Fruit fly (Drosophila melanogaster) whole organism, embryonic: Measurements from ENCODE around the gene CG5225.

ENCODE experiments used
- B-H2 ChIP-seq: fragments of 200-800 bp; sonication (Bioruptor generic); optimal IDR thresholded peaks from 2 replicates; lab custom pipeline; 2018; ENCODE audit warnings: missing biosample characterization, mild to moderate bottlenecking, missing genetic modification characterization
- CG10462 ChIP-seq: fragments of 200-800 bp; sonication (Bioruptor generic); optimal IDR thresholded peaks from 2 replicates; lab custom pipeline; 2016; ENCODE audit warnings: missing biosample characterization, missing genetic modification characterization
- CG10543 ChIP-seq: fragments of 200-800 bp; sonication (Bioruptor generic); optimal IDR thresholded peaks from 3 replicates; lab custom pipeline; 2017; ENCODE audit warnings: missing biosample characterization, mild to moderate bottlenecking, missing genetic modification characterization, moderate library complexity
- CG11456 ChIP-seq: fragments of 200-800 bp; sonication (Bioruptor generic); IDR thresholded peaks from 3 replicates; pipeline ENCODE4 v1.3.6; 2022; ENCODE audit warnings: missing biosample characterization, missing genetic modification characterization
- CG11723 ChIP-seq: fragments of 200-800 bp; sonication (Bioruptor generic); optimal IDR thresholded peaks from 2 replicates; lab custom pipeline; 2017; ENCODE audit warnings: missing biosample characterization, mild to moderate bottlenecking, missing genetic modification characterization
- CG13123 ChIP-seq: fragments of 200-800 bp; sonication (Bioruptor generic); optimal IDR thresholded peaks from 2 replicates; lab custom pipeline; 2016; ENCODE audit warnings: missing biosample characterization, missing genetic modification characterization
- CG13287 ChIP-seq: fragments of 200-800 bp; sonication (Bioruptor generic); IDR thresholded peaks from 2 replicates; pipeline ENCODE4 v1.3.6; 2022; ENCODE audit warnings: missing biosample characterization, missing genetic modification characterization; ENCODE audit not compliant: partially characterized antibody
- CG13894 ChIP-seq: fragments of 200-800 bp; sonication (Bioruptor generic); optimal IDR thresholded peaks from 3 replicates; lab custom pipeline; 2018; ENCODE audit warnings: missing biosample characterization, mild to moderate bottlenecking, missing genetic modification characterization, moderate library complexity
- CG15269 ChIP-seq: fragments of 200-800 bp; sonication (Bioruptor generic); optimal IDR thresholded peaks from 2 replicates; lab custom pipeline; 2018; ENCODE audit warnings: missing biosample characterization, mild to moderate bottlenecking, missing genetic modification characterization, moderate library complexity
- CG31365 ChIP-seq: fragments of 200-800 bp; sonication (Bioruptor generic); optimal IDR thresholded peaks from 2 replicates; lab custom pipeline; 2018; ENCODE audit warnings: missing biosample characterization, mild to moderate bottlenecking, missing genetic modification characterization
- CG32767 ChIP-seq: fragments of 200-800 bp; sonication (Bioruptor generic); IDR thresholded peaks from 2 replicates; pipeline ENCODE4 v1.3.6; 2022; ENCODE audit warnings: missing biosample characterization, missing genetic modification characterization
- CG3838 ChIP-seq: fragments of 200-800 bp; sonication (Bioruptor generic); optimal IDR thresholded peaks from 3 replicates; lab custom pipeline; 2016; ENCODE audit warnings: missing biosample characterization, missing genetic modification characterization
- CG4617 ChIP-seq: fragments of 200-800 bp; sonication (Bioruptor generic); optimal IDR thresholded peaks from 3 replicates; lab custom pipeline; 2016; ENCODE audit warnings: missing biosample characterization, missing genetic modification characterization, borderline replicate concordance
- CG4854 ChIP-seq: fragments of 200-800 bp; sonication (Bioruptor generic); optimal IDR thresholded peaks from 2 replicates; lab custom pipeline; 2016; ENCODE audit warnings: missing biosample characterization, missing genetic modification characterization, inconsistent platforms
- CG5180 ChIP-seq: fragments of 200-800 bp; sonication (Bioruptor generic); optimal IDR thresholded peaks from 3 replicates; lab custom pipeline; 2017; ENCODE audit warnings: missing biosample characterization, missing genetic modification characterization, mild to moderate bottlenecking, moderate library complexity, missing genetic modification reagents
- CG7372 ChIP-seq: fragments of 200-800 bp; sonication (Bioruptor generic); IDR thresholded peaks from 2 replicates; pipeline ENCODE4 v1.3.6; 2022; ENCODE audit warnings: missing biosample characterization, missing genetic modification characterization
- Deaf1 ChIP-seq: fragments of 200-800 bp; optimal IDR thresholded peaks from 3 replicates; lab custom pipeline; 2019; ENCODE audit warnings: missing biosample characterization, mild to moderate bottlenecking, missing genetic modification characterization, moderate library complexity
- Dek ChIP-seq: fragments of 200-800 bp; sonication (Bioruptor generic); optimal IDR thresholded peaks from 3 replicates; lab custom pipeline; 2019; ENCODE audit warnings: missing biosample characterization, mild to moderate bottlenecking, missing genetic modification characterization, moderate library complexity
- Dfd ChIP-seq, 2 experiments: fragments of >200 bp; optimal IDR thresholded peaks; 2 replicates each; lab custom pipeline; 2017; ENCODE audit warnings: missing biosample characterization in 2 of 2, missing genetic modification characterization in 2 of 2
- Eip74EF ChIP-seq, 2 experiments: fragments of 200-800 bp in 1 of 2; fragments of >200 bp in 1 of 2; sonication (Bioruptor generic) in 1 of 2; optimal IDR thresholded peaks; 2 replicates each; lab custom pipeline; 2017 to 2019; ENCODE audit warnings: missing biosample characterization in 2 of 2, missing genetic modification characterization in 2 of 2, mild to moderate bottlenecking in 1 of 2, moderate library complexity in 1 of 2
- HLH54F ChIP-seq: fragments of 200-800 bp; sonication (Bioruptor generic); optimal IDR thresholded peaks from 3 replicates; lab custom pipeline; 2016; ENCODE audit warnings: missing biosample characterization, missing genetic modification characterization
- Hand ChIP-seq: fragments of 200-800 bp; sonication (Bioruptor generic); optimal IDR thresholded peaks from 2 replicates; lab custom pipeline; 2017; ENCODE audit warnings: mild to moderate bottlenecking, missing biosample characterization, missing genetic modification reagents, missing genetic modification characterization
- Mad ChIP-seq: fragments of 200-800 bp; sonication (Bioruptor generic); optimal IDR thresholded peaks from 2 replicates; lab custom pipeline; 2016; ENCODE audit warnings: missing biosample characterization, missing genetic modification characterization
- Xbp1 ChIP-seq: fragments of 200-800 bp; sonication (Bioruptor generic); optimal IDR thresholded peaks from 3 replicates; lab custom pipeline; 2016; ENCODE audit warnings: missing biosample characterization, mild to moderate bottlenecking, missing genetic modification characterization
- abd-A ChIP-seq: fragments of 200-800 bp; sonication (Bioruptor generic); optimal IDR thresholded peaks from 3 replicates; lab custom pipeline; 2019; ENCODE audit warnings: missing biosample characterization, mild to moderate bottlenecking, missing genetic modification characterization, moderate library complexity
- bsh ChIP-seq, 2 experiments: fragments of 200-800 bp; sonication (Bioruptor generic); optimal IDR thresholded peaks; 2 replicates each; lab custom pipeline; 2017 to 2018; ENCODE audit warnings: mild to moderate bottlenecking in 2 of 2, missing biosample characterization in 2 of 2, missing genetic modification characterization in 2 of 2, moderate library complexity in 1 of 2
- ci ChIP-seq: fragments of 200-800 bp; sonication (Bioruptor generic); IDR thresholded peaks from 3 replicates; pipeline ENCODE4 v1.3.6; 2022; ENCODE audit warnings: missing biosample characterization, missing genetic modification characterization
- da ChIP-seq: fragments of 200-800 bp; sonication (Bioruptor generic); optimal IDR thresholded peaks from 2 replicates; lab custom pipeline; 2016; ENCODE audit warnings: missing biosample characterization, missing genetic modification characterization
- emc ChIP-seq: fragments of 200-800 bp; sonication (Bioruptor generic); optimal IDR thresholded peaks from 2 replicates; lab custom pipeline; 2016; ENCODE audit warnings: missing biosample characterization, missing genetic modification characterization
- fd96Cb ChIP-seq: fragments of 200-800 bp; sonication (Bioruptor generic); optimal IDR thresholded peaks from 2 replicates; lab custom pipeline; 2018; ENCODE audit warnings: missing biosample characterization, mild to moderate bottlenecking, missing genetic modification characterization, moderate library complexity
- gce ChIP-seq: fragments of 200-800 bp; sonication (Bioruptor generic); IDR thresholded peaks from 3 replicates; pipeline ENCODE4 v1.3.6; 2022; ENCODE audit warnings: missing biosample characterization, missing genetic modification characterization
- gem ChIP-seq: fragments of 200-800 bp; sonication (Bioruptor generic); optimal IDR thresholded peaks from 2 replicates; lab custom pipeline; 2019; ENCODE audit warnings: missing biosample characterization, mild to moderate bottlenecking, missing genetic modification characterization, moderate library complexity
- grau ChIP-seq: fragments of 200-800 bp; optimal IDR thresholded peaks from 3 replicates; lab custom pipeline; 2019; ENCODE audit warnings: missing biosample characterization, mild to moderate bottlenecking, missing genetic modification characterization, moderate library complexity
- hkb ChIP-seq, 2 experiments: fragments of 200-800 bp in 1 of 2; fragments of >200 bp in 1 of 2; sonication (Bioruptor generic) in 1 of 2; IDR thresholded peaks in 1 of 2; optimal IDR thresholded peaks in 1 of 2; 2 replicates each; pipeline versions ENCODE4 v1.3.6 to Lab custom; 2017 to 2022; ENCODE audit warnings: missing biosample characterization in 1 of 2, missing genetic modification characterization in 1 of 2
- kah ChIP-seq: fragments of 200-800 bp; sonication (Bioruptor generic); optimal IDR thresholded peaks from 2 replicates; lab custom pipeline; 2018; ENCODE audit warnings: missing biosample characterization, mild to moderate bottlenecking, missing genetic modification characterization
- kni ChIP-seq: fragments of 200-800 bp; sonication (Bioruptor generic); optimal IDR thresholded peaks from 3 replicates; lab custom pipeline; 2017; ENCODE audit warnings: mild to moderate bottlenecking, missing biosample characterization, missing genetic modification reagents, missing genetic modification characterization
- lmd ChIP-seq: fragments of 200-800 bp; sonication (Bioruptor generic); IDR thresholded peaks from 2 replicates; pipeline ENCODE4 v1.3.6; 2022; ENCODE audit warnings: missing biosample characterization, missing genetic modification characterization
- mam ChIP-seq: fragments of 200-800 bp; sonication (Bioruptor generic); optimal IDR thresholded peaks from 3 replicates; lab custom pipeline; 2016; ENCODE audit warnings: missing biosample characterization, missing genetic modification characterization
- odd ChIP-seq: fragments of 200-800 bp; sonication (Bioruptor generic); optimal IDR thresholded peaks from 2 replicates; lab custom pipeline; 2017; ENCODE audit warnings: missing biosample characterization, mild to moderate bottlenecking, missing genetic modification characterization
- phol ChIP-seq: fragments of 200-800 bp; sonication (Bioruptor generic); optimal IDR thresholded peaks from 3 replicates; lab custom pipeline; 2018; ENCODE audit warnings: missing biosample characterization, mild to moderate bottlenecking, missing genetic modification characterization, moderate library complexity
- prd ChIP-seq, 3 experiments: fragments of >200 bp in 2 of 3; fragments of 200-800 bp in 1 of 3; sonication (Bioruptor generic) in 1 of 3; optimal IDR thresholded peaks in 2 of 3; IDR thresholded peaks in 1 of 3; 2 replicates in 2 of 3; 3 replicates in 1 of 3; pipeline versions ENCODE4 v1.3.6 to Lab custom; 2017 to 2022; ENCODE audit warnings: missing biosample characterization in 1 of 3, missing genetic modification characterization in 1 of 3
- ro ChIP-seq: fragments of 200-800 bp; sonication (Bioruptor generic); IDR thresholded peaks from 2 replicates; pipeline ENCODE4 v1.3.6; 2022; ENCODE audit warnings: missing biosample characterization, missing genetic modification characterization
- sd ChIP-seq: fragments of 200-800 bp; sonication (Bioruptor generic); optimal IDR thresholded peaks from 3 replicates; lab custom pipeline; 2018; ENCODE audit warnings: missing biosample characterization, mild to moderate bottlenecking, missing genetic modification characterization, moderate library complexity
- sna ChIP-seq: fragments of 200-800 bp; sonication (Bioruptor generic); IDR thresholded peaks from 2 replicates; pipeline ENCODE4 v1.3.6; 2022; ENCODE audit warnings: missing biosample characterization, missing genetic modification characterization; ENCODE audit not compliant: partially characterized antibody
- sqz ChIP-seq: fragments of 200-800 bp; sonication (Bioruptor generic); optimal IDR thresholded peaks from 3 replicates; lab custom pipeline; 2018; ENCODE audit warnings: missing biosample characterization, mild to moderate bottlenecking, missing genetic modification characterization
- tgo ChIP-seq: fragments of 200-800 bp; sonication (Bioruptor generic); IDR thresholded peaks from 3 replicates; pipeline ENCODE4 v1.3.6; 2022; ENCODE audit warnings: missing biosample characterization, missing genetic modification characterization

CG5225 gene

DNA sequence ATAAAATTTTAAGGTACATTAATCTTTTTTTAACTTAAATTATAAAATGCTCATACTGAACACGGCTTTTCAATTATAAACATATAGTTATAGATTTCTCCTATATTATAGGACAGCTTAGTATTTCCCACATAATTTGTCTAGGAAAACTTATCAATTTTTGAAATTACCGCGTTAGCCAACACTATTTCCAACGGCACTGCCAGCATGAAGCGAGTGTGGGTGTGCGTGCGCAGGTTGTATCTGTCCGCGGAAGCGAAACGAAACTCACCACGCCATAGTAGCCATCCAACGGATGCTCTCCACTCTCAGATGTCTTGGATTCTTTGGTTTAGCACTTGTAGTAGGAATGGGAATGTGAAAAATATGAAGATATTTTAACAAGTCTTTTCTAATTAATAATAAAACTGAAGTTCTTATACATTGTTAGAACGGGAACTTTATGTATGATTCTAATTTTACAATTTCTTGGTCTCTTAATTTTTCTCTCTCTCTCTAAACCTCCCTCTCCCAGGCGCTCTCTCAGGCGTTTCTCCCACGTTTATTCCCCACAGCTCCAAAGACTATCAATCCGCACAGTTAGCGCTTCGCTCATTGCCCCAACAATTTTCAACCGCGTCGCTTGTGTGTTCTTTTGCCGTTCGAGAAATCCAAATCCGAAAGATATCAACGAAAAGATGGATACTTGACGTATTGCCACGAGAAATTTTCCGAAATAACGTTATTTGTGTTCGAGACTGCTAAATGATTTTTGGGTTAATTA lies 25.1 kb downstream of the CG5225 start, which contains the start of gene Dad (continued):
- TF ChIP-seq phol = no peak
- TF ChIP-seq Xbp1 (GFP tag; lab: Kevin White, UChicago) = no peak
- no peak for TF ChIP-seq CG11456
- TF ChIP-seq hkb (optimal IDR thresholded peaks at IDR 0.05; lab: Kevin White, UChicago) = no peak
- TF ChIP-seq hkb (GFP tag; IDR thresholded peaks at IDR 0.05; lab: Robert Waterston, UW) = peak; percentile 29; the same call in 1 of the 2 replicates
- peak; percentile 23; the same call in 1 of the 2 replicates for TF ChIP-seq CG32767 (GFP tag; lab: Robert Waterston, UW)
- TF ChIP-seq CG15269 = peak; percentile 17
- no peak for TF ChIP-seq CG5180
- no peak for TF ChIP-seq CG10462 (GFP tag; lab: Kevin White, UChicago)
- peak; percentile 46; the same call in 1 of the 3 replicates for TF ChIP-seq ci (GFP tag; lab: Robert Waterston, UW)
- TF ChIP-seq CG4617 (GFP tag; lab: Kevin White, UChicago) = no peak
- no peak for TF ChIP-seq tgo
- no peak for TF ChIP-seq Dfd (GFP tag; optimal IDR thresholded peaks at IDR 0.05; lab: Kevin White, UChicago)
- peak; percentile 41 for TF ChIP-seq kni
- peak; percentile 45 for TF ChIP-seq B-H2 (GFP tag; lab: Kevin White, UChicago)
- TF ChIP-seq CG13894 (tag; lab: Kevin White, UChicago) = peak; percentile 10
- peak in 1 of 2 experiments; percentile 65 for TF ChIP-seq Eip74EF (GFP tag; optimal IDR thresholded peaks at IDR 0.05; lab: Kevin White, UChicago)
- TF ChIP-seq sqz (GFP tag; lab: Kevin White, UChicago) = peak; percentile 34
- no peak for TF ChIP-seq mam (GFP tag; lab: Kevin White, UChicago)
- peak; percentile 39 for TF ChIP-seq odd (GFP tag; lab: Kevin White, UChicago)
- no peak for TF ChIP-seq prd (optimal IDR thresholded peaks at IDR 0.05; lab: Kevin White, UChicago)
- TF ChIP-seq prd (GFP tag; IDR thresholded peaks at IDR 0.05; lab: Robert Waterston, UW) = no peak
- TF ChIP-seq lmd (GFP tag; lab: Robert Waterston, UW) = no peak
- peak in 1 of 2 experiments; percentile 23 for TF ChIP-seq bsh (GFP tag; optimal IDR thresholded peaks at IDR 0.05; lab: Kevin White, UChicago)
- peak; percentile 12 for TF ChIP-seq CG4854 (GFP tag; lab: Kevin White, UChicago)
- no peak for TF ChIP-seq emc (GFP tag; lab: Kevin White, UChicago)
- peak; percentile 3 for TF ChIP-seq Mad (GFP tag; lab: Kevin White, UChicago)
- TF ChIP-seq Deaf1 = peak; percentile 40
- TF ChIP-seq abd-A (tag; lab: Kevin White, UChicago) = peak; percentile 67
- 0 out of 2 replicates have a peak, but pooled peaks have one; percentile 24 for TF ChIP-seq sna (GFP tag; lab: Robert Waterston, UW)
- no peak for TF ChIP-seq grau (tag; lab: Kevin White, UChicago)
- peak; percentile 25; the same call in 1 of the 2 replicates for TF ChIP-seq CG13287
- no peak for TF ChIP-seq CG13123 (GFP tag; lab: Kevin White, UChicago)
- peak; percentile 1 for TF ChIP-seq gem (tag; lab: Kevin White, UChicago)
- TF ChIP-seq CG10543 = peak; percentile 74
- no peak for TF ChIP-seq CG3838 (GFP tag; lab: Kevin White, UChicago)
- TF ChIP-seq Hand (GFP tag; lab: Kevin White, UChicago) = peak; percentile 65
- TF ChIP-seq CG31365 (tag; lab: Kevin White, UChicago) = peak; percentile 36
- TF ChIP-seq Dek (tag; lab: Kevin White, UChicago) = peak; percentile 31
- no peak for TF ChIP-seq da (GFP tag; lab: Kevin White, UChicago)
- peak; percentile 12 for TF ChIP-seq kah
- no peak for TF ChIP-seq fd96Cb (tag; lab: Kevin White, UChicago)
- no peak for TF ChIP-seq HLH54F (GFP tag; lab: Kevin White, UChicago)
- TF ChIP-seq CG11723 = peak; percentile 9
- no peak for TF ChIP-seq CG7372
- TF ChIP-seq sd (tag; lab: Kevin White, UChicago) = peak; percentile 7
- TF ChIP-seq ro (GFP tag; lab: Robert Waterston, UW) = no peak
- 0 out of 3 replicates have a peak, but pooled peaks have one; percentile 30 for TF ChIP-seq gce (GFP tag; lab: Robert Waterston, UW)
